Fruit fly (Drosophila melanogaster) whole organism, embryonic: ENCODE data around the gene holn1.

ENCODE experiments used
- CG10366 ChIP-seq: fragments of 200-800 bp; sonication (Bioruptor generic); IDR thresholded peaks from 2 replicates; pipeline ENCODE4 v1.3.6; 2022; ENCODE audit warnings: missing biosample characterization, missing genetic modification characterization
- CG12104 ChIP-seq: fragments of 200-800 bp; sonication (Bioruptor generic); optimal IDR thresholded peaks from 3 replicates; lab custom pipeline; 2016; ENCODE audit warnings: missing biosample characterization, missing genetic modification characterization
- CG14860 ChIP-seq: fragments of 200-800 bp; sonication (Bioruptor generic); IDR thresholded peaks from 3 replicates; pipeline ENCODE4 v1.3.6; 2022; ENCODE audit warnings: missing biosample characterization, missing genetic modification characterization; ENCODE audit not compliant: partially characterized antibody
- CG15514 ChIP-seq: fragments of 200-800 bp; sonication (Bioruptor generic); optimal IDR thresholded peaks from 3 replicates; lab custom pipeline; 2017; ENCODE audit warnings: missing biosample characterization, missing genetic modification characterization, mild to moderate bottlenecking, moderate library complexity, missing genetic modification reagents
- CG16815 ChIP-seq: fragments of 200-800 bp; sonication (Bioruptor generic); optimal IDR thresholded peaks from 3 replicates; lab custom pipeline; 2017; ENCODE audit warnings: missing biosample characterization, mild to moderate bottlenecking, missing genetic modification characterization
- CG1832 ChIP-seq: fragments of 200-800 bp; sonication (Bioruptor generic); optimal IDR thresholded peaks from 2 replicates; lab custom pipeline; 2017; ENCODE audit warnings: missing biosample characterization, mild to moderate bottlenecking, missing genetic modification characterization, inconsistent platforms
- CG2202 ChIP-seq: fragments of 200-800 bp; sonication (Bioruptor generic); optimal IDR thresholded peaks from 2 replicates; lab custom pipeline; 2018; ENCODE audit warnings: missing biosample characterization, mild to moderate bottlenecking, missing genetic modification characterization
- CG3281 ChIP-seq: fragments of 200-800 bp; sonication (Bioruptor generic); optimal IDR thresholded peaks from 3 replicates; lab custom pipeline; 2017; ENCODE audit warnings: missing biosample characterization, mild to moderate bottlenecking, missing genetic modification characterization
- CG3726 ChIP-seq: fragments of 200-800 bp; sonication (Bioruptor generic); IDR thresholded peaks from 3 replicates; pipeline ENCODE4, ENCODE4 v1.3.6; 2022; ENCODE audit warnings: missing biosample characterization, missing genetic modification characterization
- CG3847 ChIP-seq: fragments of 200-800 bp; sonication (Bioruptor generic); IDR thresholded peaks from 2 replicates; pipeline ENCODE4 v1.3.6; 2022; ENCODE audit warnings: missing biosample characterization, missing genetic modification characterization
- CG4328 ChIP-seq: fragments of 200-800 bp; sonication (Bioruptor generic); optimal IDR thresholded peaks from 3 replicates; lab custom pipeline; 2017; ENCODE audit warnings: missing biosample characterization, missing genetic modification reagents, missing genetic modification characterization
- CG4730 ChIP-seq: fragments of 200-800 bp; sonication (Bioruptor generic); IDR thresholded peaks from 2 replicates; pipeline ENCODE4 v1.3.6; 2022; ENCODE audit warnings: missing biosample characterization, missing genetic modification characterization
- CG6813 ChIP-seq: fragments of 200-800 bp; sonication (Bioruptor generic); optimal IDR thresholded peaks from 2 replicates; lab custom pipeline; 2017; ENCODE audit warnings: missing biosample characterization, missing genetic modification characterization, mild to moderate bottlenecking, moderate library complexity, missing genetic modification reagents
- CG8290 ChIP-seq, 3 experiments: fragments of 200-800 bp; sonication (Bioruptor generic); optimal IDR thresholded peaks; 2 replicates each; lab custom pipeline; 2016 to 2019; ENCODE audit warnings: missing biosample characterization in 3 of 3, missing genetic modification characterization in 3 of 3, mild to moderate bottlenecking in 2 of 3, moderate library complexity in 1 of 3
- CG8359 ChIP-seq: fragments of 200-800 bp; sonication (Bioruptor generic); optimal IDR thresholded peaks from 2 replicates; lab custom pipeline; 2017; ENCODE audit warnings: missing biosample characterization, mild to moderate bottlenecking, missing genetic modification characterization, borderline replicate concordance
- CG8388 ChIP-seq: fragments of 200-800 bp; sonication (Bioruptor generic); optimal IDR thresholded peaks from 2 replicates; lab custom pipeline; 2019; ENCODE audit warnings: missing biosample characterization, mild to moderate bottlenecking, missing genetic modification characterization, moderate library complexity
- CG9727 ChIP-seq: fragments of 200-800 bp; sonication (Bioruptor generic); optimal IDR thresholded peaks from 3 replicates; lab custom pipeline; 2017; ENCODE audit warnings: missing biosample characterization, mild to moderate bottlenecking, missing genetic modification characterization
- CG9932 ChIP-seq: fragments of 200-800 bp; sonication (Bioruptor generic); IDR thresholded peaks from 2 replicates; pipeline ENCODE4 v1.3.6; 2022; ENCODE audit warnings: missing biosample characterization, missing genetic modification characterization
- Dad ChIP-seq: fragments of 200-800 bp; sonication (Bioruptor generic); optimal IDR thresholded peaks from 3 replicates; lab custom pipeline; 2016; ENCODE audit warnings: missing biosample characterization, missing genetic modification characterization
- Deaf1 ChIP-seq: fragments of 200-800 bp; optimal IDR thresholded peaks from 3 replicates; lab custom pipeline; 2019; ENCODE audit warnings: missing biosample characterization, mild to moderate bottlenecking, missing genetic modification characterization, moderate library complexity
- Dip3 ChIP-seq: fragments of 200-800 bp; sonication (Bioruptor generic); optimal IDR thresholded peaks from 3 replicates; lab custom pipeline; 2016; ENCODE audit warnings: missing biosample characterization, missing genetic modification characterization
- Dref ChIP-seq: fragments of 200-800 bp; sonication (Bioruptor generic); IDR thresholded peaks from 2 replicates; pipeline ENCODE4 v1.3.6; 2022; ENCODE audit warnings: missing biosample characterization, missing genetic modification characterization
- MESR4 ChIP-seq: fragments of 200-800 bp; sonication (Bioruptor generic); optimal IDR thresholded peaks from 2 replicates; lab custom pipeline; 2018; ENCODE audit warnings: missing biosample characterization, mild to moderate bottlenecking, missing genetic modification characterization, moderate library complexity
- Mad ChIP-seq: fragments of 200-800 bp; sonication (Bioruptor generic); optimal IDR thresholded peaks from 2 replicates; lab custom pipeline; 2016; ENCODE audit warnings: missing biosample characterization, missing genetic modification characterization
- Max ChIP-seq: fragments of 200-800 bp; sonication (Bioruptor generic); optimal IDR thresholded peaks from 2 replicates; lab custom pipeline; 2016; ENCODE audit warnings: missing biosample characterization, mild to moderate bottlenecking, missing genetic modification characterization
- Myb ChIP-seq: fragments of 200-800 bp; sonication (Bioruptor generic); optimal IDR thresholded peaks from 2 replicates; lab custom pipeline; 2016; ENCODE audit warnings: missing biosample characterization, missing genetic modification characterization
- Nf-YC ChIP-seq: fragments of 200-800 bp; optimal IDR thresholded peaks from 3 replicates; lab custom pipeline; 2019; ENCODE audit warnings: missing biosample characterization, mild to moderate bottlenecking, missing genetic modification characterization, moderate library complexity
- NfI ChIP-seq: fragments of 200-800 bp; sonication (Bioruptor generic); optimal IDR thresholded peaks from 3 replicates; lab custom pipeline; 2018; ENCODE audit warnings: missing biosample characterization, mild to moderate bottlenecking, missing genetic modification characterization, moderate library complexity
- Pdp1 ChIP-seq, 2 experiments: fragments of 200-800 bp; sonication (Bioruptor generic); optimal IDR thresholded peaks; 3 replicates each; lab custom pipeline; 2016; ENCODE audit warnings: missing biosample characterization in 2 of 2, missing genetic modification characterization in 2 of 2, mild to moderate bottlenecking in 1 of 2, moderate library complexity in 1 of 2
- Six4 ChIP-seq: fragments of 200-800 bp; sonication (Bioruptor generic); optimal IDR thresholded peaks from 2 replicates; lab custom pipeline; 2016; ENCODE audit warnings: missing biosample characterization, missing genetic modification characterization
- Sry-δ ChIP-seq: fragments of 200-800 bp; sonication (Bioruptor generic); optimal IDR thresholded peaks from 2 replicates; lab custom pipeline; 2016; ENCODE audit warnings: missing biosample characterization, missing genetic modification characterization
- Trl ChIP-seq, 3 experiments: fragments of >200 bp in 2 of 3; fragments of 200-800 bp in 1 of 3; sonication (Bioruptor generic) in 1 of 3; optimal IDR thresholded peaks; 2 replicates in 1 of 3; 3 replicates in 2 of 3; lab custom pipeline; 2016 to 2017; ENCODE audit warnings: missing biosample characterization in 1 of 3, missing genetic modification characterization in 1 of 3
- chn ChIP-seq: fragments of 200-800 bp; sonication (Bioruptor generic); optimal IDR thresholded peaks from 2 replicates; lab custom pipeline; 2016; ENCODE audit warnings: missing biosample characterization, missing genetic modification characterization
- danr ChIP-seq: fragments of 200-800 bp; sonication (Bioruptor generic); IDR thresholded peaks from 2 replicates; pipeline ENCODE4 v1.3.6; 2022; ENCODE audit warnings: missing biosample characterization, missing genetic modification characterization
- dmrt11E ChIP-seq: fragments of 200-800 bp; sonication (Bioruptor generic); optimal IDR thresholded peaks from 3 replicates; lab custom pipeline; 2018; ENCODE audit warnings: missing biosample characterization, mild to moderate bottlenecking, missing genetic modification characterization, moderate library complexity
- esg ChIP-seq: fragments of 200-800 bp; sonication (Bioruptor generic); conservative IDR thresholded peaks from 2 replicates; pipeline ENCODE4 v1.3.6; 2022; ENCODE audit warnings: missing biosample characterization, missing genetic modification characterization
- gfzf ChIP-seq: fragments of 200-800 bp; sonication (Bioruptor generic); optimal IDR thresholded peaks from 2 replicates; lab custom pipeline; 2016; ENCODE audit warnings: missing biosample characterization, mild to moderate bottlenecking, missing genetic modification characterization, moderate library complexity
- ind ChIP-seq: fragments of 200-800 bp; sonication (Bioruptor generic); optimal IDR thresholded peaks from 3 replicates; lab custom pipeline; 2016; ENCODE audit warnings: missing biosample characterization, missing genetic modification characterization
- luna ChIP-seq: fragments of 200-800 bp; sonication (Bioruptor generic); optimal IDR thresholded peaks from 2 replicates; lab custom pipeline; 2016; ENCODE audit warnings: missing biosample characterization, missing genetic modification characterization
- nau ChIP-seq: fragments of 200-800 bp; sonication (Bioruptor generic); optimal IDR thresholded peaks from 3 replicates; lab custom pipeline; 2017; ENCODE audit warnings: missing biosample characterization, mild to moderate bottlenecking, missing genetic modification characterization, missing genetic modification reagents
- org-1 ChIP-seq: fragments of 200-800 bp; sonication (Bioruptor generic); optimal IDR thresholded peaks from 2 replicates; lab custom pipeline; 2017; ENCODE audit warnings: missing biosample characterization, missing genetic modification characterization
- phol ChIP-seq: fragments of 200-800 bp; sonication (Bioruptor generic); optimal IDR thresholded peaks from 3 replicates; lab custom pipeline; 2018; ENCODE audit warnings: missing biosample characterization, mild to moderate bottlenecking, missing genetic modification characterization, moderate library complexity
- shn ChIP-seq: fragments of 200-800 bp; sonication (Bioruptor generic); optimal IDR thresholded peaks from 3 replicates; lab custom pipeline; 2016; ENCODE audit warnings: missing biosample characterization, missing genetic modification characterization
- slbo ChIP-seq: fragments of 200-800 bp; sonication (Bioruptor generic); IDR thresholded peaks from 2 replicates; pipeline ENCODE4 v1.3.6; 2022; ENCODE audit warnings: missing biosample characterization, missing genetic modification characterization
- sqz ChIP-seq: fragments of 200-800 bp; sonication (Bioruptor generic); optimal IDR thresholded peaks from 3 replicates; lab custom pipeline; 2018; ENCODE audit warnings: missing biosample characterization, mild to moderate bottlenecking, missing genetic modification characterization
- zfh1 ChIP-seq: fragments of 200-800 bp; sonication (Bioruptor generic); IDR thresholded peaks from 3 replicates; pipeline ENCODE4 v1.3.6; 2022; ENCODE audit warnings: missing biosample characterization, missing genetic modification characterization
- zfh2 ChIP-seq: fragments of 200-800 bp; sonication (Bioruptor generic); optimal IDR thresholded peaks from 2 replicates; lab custom pipeline; 2016; ENCODE audit warnings: missing biosample characterization, missing genetic modification characterization

Gene holn1

dm6 chr2L:10428528-10428927, 7.3 kb upstream of the holn1 start, which contains the start of gene CG5188 (continued):
- peak; percentile 99 for TF ChIP-seq CG8388 (GFP tag; lab: Kevin White, UChicago)
- no peak for TF ChIP-seq CG1832 (GFP tag; lab: Kevin White, UChicago)
- TF ChIP-seq CG3726, result 0 out of 3 replicates have a peak, but pooled peaks have one; percentile 35
- TF ChIP-seq CG10366, result no peak
- no peak for TF ChIP-seq CG12104 (GFP tag; lab: Kevin White, UChicago)
- TF ChIP-seq CG6813 (GFP tag; lab: Kevin White, UChicago), result no peak
- peak; percentile 17 for TF ChIP-seq chn (GFP tag; lab: Kevin White, UChicago)
- no peak for TF ChIP-seq CG8359 (GFP tag; lab: Kevin White, UChicago)
- no peak for TF ChIP-seq CG4328 (GFP tag; lab: Kevin White, UChicago)
- peak; percentile 54 for TF ChIP-seq gfzf

- TF ChIP-seq luna (GFP tag; lab: Kevin White, UChicago) (no peak), CG3281 (GFP tag; lab: Kevin White, UChicago) (peak; percentile 65), Mad (GFP tag; lab: Kevin White, UChicago) (peak; percentile 71), sqz (GFP tag; lab: Kevin White, UChicago) (peak; percentile 76), CG4730 (peak; percentile 32; the same call in 1 of the 2 replicates), CG9932 (GFP tag; lab: Robert Waterston, UW) (peak; percentile 80), nau (GFP tag; lab: Kevin White, UChicago) (peak; percentile 3), MESR4 (GFP tag; lab: Kevin White, UChicago) (peak; percentile 45), CG14860 (0 out of 3 replicates have a peak, but pooled peaks have one; percentile 49), ind (GFP tag; lab: Kevin White, UChicago) (peak; percentile 74), CG15514 (GFP tag; lab: Kevin White, UChicago) (peak; percentile 71), esg (peak; percentile 41; the same call in 1 of the 2 replicates), Max (GFP tag; lab: Kevin White, UChicago) (peak; percentile 85), Pdp1 (GFP tag; optimal IDR thresholded peaks at IDR 0.05; lab: Kevin White, UChicago) (peak; percentile 57 to 93), Dad (peak; percentile 39), CG3847 (GFP tag; lab: Robert Waterston, UW) (peak; percentile 73), CG8290 (GFP tag; optimal IDR thresholded peaks at IDR 0.05; lab: Kevin White, UChicago) (peak; percentile 78), CG8290 (tag; optimal IDR thresholded peaks at IDR 0.05; lab: Kevin White, UChicago) (peak; percentile 90 to 92), Nf-YC (peak; percentile 75), Six4 (GFP tag; lab: Kevin White, UChicago) (peak; percentile 55), Dip3 (GFP tag; lab: Kevin White, UChicago) (peak; percentile 70), CG9727 (GFP tag; lab: Kevin White, UChicago) (peak; percentile 72), slbo (GFP tag; lab: Robert Waterston, UW) (peak; percentile 86), Myb (GFP tag; lab: Kevin White, UChicago) (peak; percentile 20), zfh1 (GFP tag; lab: Robert Waterston, UW) (peak; percentile 78), zfh2 (GFP tag; lab: Kevin White, UChicago) (peak; percentile 75), Deaf1 (tag; lab: Kevin White, UChicago) (no peak), danr (GFP tag; lab: Robert Waterston, UW) (no peak), NfI (GFP tag; lab: Kevin White, UChicago) (peak; percentile 82), CG2202 (tag; lab: Kevin White, UChicago) (peak; percentile 21), shn (GFP tag; lab: Kevin White, UChicago) (peak; percentile 71), org-1 (GFP tag; lab: Kevin White, UChicago) (no peak), Sry-δ (peak; percentile 74), phol (tag; lab: Kevin White, UChicago) (peak; percentile 74), dmrt11E (tag; lab: Kevin White, UChicago) (peak; percentile 59), Dref (GFP tag; lab: Robert Waterston, UW) (peak; percentile 67), Trl (optimal IDR thresholded peaks at IDR 0.05; lab: Kevin White, UChicago) (no peak), Trl (GFP tag; optimal IDR thresholded peaks at IDR 0.05; lab: Kevin White, UChicago) (peak; percentile 54), CG16815 (GFP tag; lab: Kevin White, UChicago) (no peak)
These were observed 4.9 kb upstream of the holn1 start, which contains the start of the genes Bug22 and TfIIB for dm6 chr2L:10430802-10431476. Gene Bug22 (minus strand): TSS chr2L:10430918. Gene TfIIB (plus strand): TSS chr2L:10431338.
